Worm (Caenorhabditis elegans): ENCODE measurements around the gene cubn-1.

Gene cubn-1

DNA sequence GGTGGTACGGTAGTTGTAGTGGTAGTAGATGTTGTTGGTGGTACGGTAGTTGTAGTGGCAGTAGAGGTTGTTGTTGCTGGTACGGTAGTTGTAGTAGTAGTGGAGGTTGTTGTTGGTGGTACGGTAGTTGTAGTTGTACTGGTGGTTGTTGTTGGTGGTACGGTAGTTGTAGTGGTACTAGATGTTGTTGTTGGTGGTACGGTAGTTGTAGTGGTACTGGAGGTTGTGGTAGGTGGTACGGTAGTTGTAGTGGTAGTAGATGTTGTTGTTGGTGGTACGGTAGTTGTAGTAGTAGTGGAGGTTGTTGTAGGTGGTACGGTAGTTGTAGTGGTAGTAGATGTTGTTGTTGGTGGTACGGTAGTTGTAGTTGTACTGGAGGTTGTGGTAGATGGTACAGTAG, 21.9 kb downstream of the cubn-1 start:
- no peak for TF ChIP-seq lin-39 (tag; optimal IDR thresholded peaks at IDR 0.05)
- no peak for TF ChIP-seq sea-2 (GFP tag; optimal IDR thresholded peaks at IDR 0.05)
- TF ChIP-seq ZK546.5 (tag; optimal IDR thresholded peaks at IDR 0.05), result no peak
- no peak for TF ChIP-seq lsy-12 (tag; optimal IDR thresholded peaks at IDR 0.05)
- no peak for TF ChIP-seq eor-1 (tag; optimal IDR thresholded peaks at IDR 0.05)
- TF ChIP-seq elt-2 (tag; optimal IDR thresholded peaks at IDR 0.05), result no peak
- TF ChIP-seq nhr-43 (tag; optimal IDR thresholded peaks at IDR 0.05; ENCODE audit: poor library complexity, severe bottlenecking), result no peak
- no peak for TF ChIP-seq nhr-23 (tag; optimal IDR thresholded peaks at IDR 0.05)
- no peak for TF ChIP-seq nhr-77 (tag; optimal IDR thresholded peaks at IDR 0.05)
- no peak for TF ChIP-seq aly-2 (tag; optimal IDR thresholded peaks at IDR 0.05)
- TF ChIP-seq pqm-1 (tag; optimal IDR thresholded peaks at IDR 0.05), result no peak
- TF ChIP-seq nhr-11 (tag; optimal IDR thresholded peaks at IDR 0.05), result no peak
- TF ChIP-seq pha-4 (tag; optimal IDR thresholded peaks at IDR 0.05), result no peak
- TF ChIP-seq hmg-11 (tag; optimal IDR thresholded peaks at IDR 0.05), result no peak
- no peak for TF ChIP-seq fkh-2 (tag; optimal IDR thresholded peaks at IDR 0.05)
- no peak for TF ChIP-seq nhr-237 (tag; optimal IDR thresholded peaks at IDR 0.05)
- TF ChIP-seq unc-62 (GFP tag; optimal IDR thresholded peaks at IDR 0.05), result no peak
- TF ChIP-seq nhr-28 (tag; optimal IDR thresholded peaks at IDR 0.05), result no peak
- no peak for TF ChIP-seq nhr-25 (tag; optimal IDR thresholded peaks at IDR 0.05)

DNA sequence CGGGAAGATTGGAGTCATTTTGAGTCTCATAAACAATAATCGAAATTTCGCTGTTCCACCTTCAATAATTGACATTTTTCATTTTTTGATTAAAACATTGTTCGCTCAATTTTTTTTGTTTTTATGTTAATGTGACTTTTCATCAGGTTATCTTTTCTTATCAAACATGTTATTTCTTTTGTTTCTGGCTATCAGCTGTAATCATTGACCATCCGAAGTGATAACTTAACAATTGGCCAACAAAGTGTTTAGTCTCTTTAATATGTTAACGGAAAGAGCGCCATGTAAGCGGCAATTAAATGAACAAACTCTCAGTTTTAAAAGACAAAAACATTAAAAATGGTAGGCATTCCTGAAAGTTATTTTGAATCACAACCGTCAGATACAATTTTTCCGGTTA, 22.9 kb downstream of the cubn-1 start:
- peak; percentile 52 for TF ChIP-seq pqm-1 (tag; optimal IDR thresholded peaks at IDR 0.05)
- TF ChIP-seq ceh-28 (tag; optimal IDR thresholded peaks at IDR 0.05), result no peak
- no peak for TF ChIP-seq nhr-25 (tag; optimal IDR thresholded peaks at IDR 0.05)
- peak; percentile 77 for TF ChIP-seq elt-2 (tag; optimal IDR thresholded peaks at IDR 0.05)

DNA sequence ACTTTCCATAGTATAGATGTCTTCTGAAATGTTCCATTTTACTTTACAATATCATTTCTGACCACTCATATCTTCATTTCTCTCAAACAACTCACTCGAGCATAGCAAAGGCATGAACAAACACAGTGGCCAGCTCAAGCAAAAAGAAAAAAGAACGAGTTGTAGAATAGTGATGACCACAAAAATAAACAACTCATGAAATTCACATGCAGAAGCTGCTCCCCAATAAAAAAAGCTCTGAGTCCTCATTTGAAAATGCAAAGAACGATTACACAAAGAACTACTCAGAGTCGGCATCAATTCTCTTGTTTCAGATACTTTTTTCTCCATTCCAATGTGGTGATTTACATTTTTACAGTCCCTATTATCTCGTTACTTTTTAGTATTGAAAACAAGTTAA, 23.6 kb downstream of the cubn-1 start:
- TF ChIP-seq egl-5 (tag; optimal IDR thresholded peaks at IDR 0.05) (peak; percentile 32), zag-1 (tag; optimal IDR thresholded peaks at IDR 0.05) (no peak), skn-1 (tag; optimal IDR thresholded peaks at IDR 0.05) (no peak), mml-1 (tag; optimal IDR thresholded peaks at IDR 0.05) (peak; percentile 76)

DNA sequence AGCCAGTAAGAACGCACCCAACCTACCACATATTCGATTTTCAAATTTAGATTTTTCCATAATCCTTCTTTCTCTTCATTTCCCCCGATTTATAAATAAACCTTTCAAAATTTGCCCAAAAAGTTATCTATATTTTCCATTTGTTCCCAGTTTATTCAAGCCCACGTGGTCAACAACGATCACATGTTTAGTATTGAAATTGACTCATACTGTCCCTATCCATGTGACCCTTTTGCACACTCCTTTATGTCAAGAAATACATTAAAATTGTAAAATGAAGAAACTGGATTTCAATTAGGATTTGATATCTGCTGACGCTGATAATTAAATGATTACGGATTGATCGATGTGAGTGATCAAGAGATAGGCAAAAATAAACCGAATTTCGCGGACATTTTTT, 24.1 kb downstream of the cubn-1 start:
- TF ChIP-seq ama-1 (optimal IDR thresholded peaks at IDR 0.05), result no peak
- TF ChIP-seq ztf-11 (tag; optimal IDR thresholded peaks at IDR 0.05), result no peak
- TF ChIP-seq nhr-43 (tag; optimal IDR thresholded peaks at IDR 0.05; ENCODE audit: poor library complexity, severe bottlenecking), result peak; percentile 23
- TF ChIP-seq mdl-1 (tag; optimal IDR thresholded peaks at IDR 0.05), result no peak
- TF ChIP-seq elt-2 (tag; optimal IDR thresholded peaks at IDR 0.05), result peak; percentile 43
- no peak for TF ChIP-seq ceh-9 (tag; optimal IDR thresholded peaks at IDR 0.05)
- peak; percentile 62 for TF ChIP-seq pqm-1 (tag; optimal IDR thresholded peaks at IDR 0.05)
- no peak for TF ChIP-seq nhr-11 (tag; optimal IDR thresholded peaks at IDR 0.05)
- TF ChIP-seq pha-4 (tag; optimal IDR thresholded peaks at IDR 0.05), result peak; percentile 94
- TF ChIP-seq jun-1 (tag; optimal IDR thresholded peaks at IDR 0.05), result peak; percentile 63
- TF ChIP-seq nhr-25 (tag; optimal IDR thresholded peaks at IDR 0.05), result peak; percentile 40
- no peak for TF ChIP-seq ztf-4 (tag; optimal IDR thresholded peaks at IDR 0.05)

DNA sequence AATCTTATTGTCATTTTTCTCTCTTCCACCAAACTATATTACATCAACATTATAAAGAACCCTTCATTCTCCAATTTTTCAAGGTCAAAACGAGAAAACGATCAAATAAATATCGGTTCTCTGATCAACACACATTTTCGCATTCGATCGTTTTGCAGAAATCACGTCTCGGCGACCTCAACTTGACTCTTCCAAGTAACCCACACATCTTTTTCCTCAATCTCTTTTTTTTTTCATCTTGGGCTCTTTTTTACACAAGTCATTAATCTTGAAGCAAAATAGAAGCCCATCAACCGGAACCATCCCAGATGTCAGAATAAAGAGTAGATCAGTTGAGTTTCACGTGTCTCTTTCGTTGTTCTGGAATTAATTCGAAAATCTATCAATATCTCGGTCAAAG, 25.1 kb downstream of the cubn-1 start:
- TF ChIP-seq lin-15B (tag; optimal IDR thresholded peaks at IDR 0.05), result no peak
- TF ChIP-seq elt-2 (tag; optimal IDR thresholded peaks at IDR 0.05), result no peak
- TF ChIP-seq egl-5 (tag; optimal IDR thresholded peaks at IDR 0.05), result peak; percentile 2
- no peak for TF ChIP-seq nhr-43 (tag; optimal IDR thresholded peaks at IDR 0.05; ENCODE audit: poor library complexity, severe bottlenecking)
- TF ChIP-seq nhr-25 (tag; optimal IDR thresholded peaks at IDR 0.05), result peak; percentile 63
- no peak for TF ChIP-seq fkh-10 (GFP tag; optimal IDR thresholded peaks at IDR 0.05)

DNA sequence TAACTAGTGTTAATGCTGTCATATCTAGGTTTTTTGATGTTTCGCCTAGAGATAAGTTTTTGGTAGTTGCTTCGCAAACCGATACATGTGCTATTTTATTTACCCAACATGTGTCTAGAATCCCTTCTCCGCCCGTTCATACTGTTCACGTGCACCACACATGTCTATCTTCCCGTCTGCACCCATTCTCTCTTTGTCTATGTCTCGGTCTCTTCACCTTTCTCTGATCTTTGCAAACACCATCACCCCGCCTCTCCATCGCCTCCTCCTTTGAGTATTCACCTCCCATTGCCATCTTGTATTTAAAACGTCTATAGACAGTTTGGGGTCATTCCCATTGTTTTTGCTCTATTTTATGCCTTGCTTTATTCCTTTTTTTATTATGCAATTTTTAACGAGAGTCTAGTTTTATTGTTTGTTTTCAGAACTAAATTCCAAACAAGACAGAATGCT, 26.1 kb downstream of the cubn-1 start, which contains the start of gene F56H9.2:
Gene F56H9.2, plus strand, starts transcription at position 426 of the 453 bp plus-strand sequence.
- TF ChIP-seq pqm-1 (tag; optimal IDR thresholded peaks at IDR 0.05) (peak; percentile 71), jun-1 (tag; optimal IDR thresholded peaks at IDR 0.05) (peak; percentile 62), unc-39 (tag; optimal IDR thresholded peaks at IDR 0.05) (no peak), nhr-25 (tag; optimal IDR thresholded peaks at IDR 0.05) (peak; percentile 93), mml-1 (tag; optimal IDR thresholded peaks at IDR 0.05) (peak; percentile 96), ceh-28 (tag; optimal IDR thresholded peaks at IDR 0.05) (peak; percentile 61), ama-1 (optimal IDR thresholded peaks at IDR 0.05) (peak; percentile 8), nhr-23 (tag; optimal IDR thresholded peaks at IDR 0.05) (peak; percentile 71), mdl-1 (tag; optimal IDR thresholded peaks at IDR 0.05) (peak; percentile 72), nfya-1 (tag; optimal IDR thresholded peaks at IDR 0.05; ENCODE audit: insufficient read depth) (peak; percentile 64), tbx-2 (tag; optimal IDR thresholded peaks at IDR 0.05) (peak; percentile 11), elt-1 (tag; optimal IDR thresholded peaks at IDR 0.05) (peak; percentile 19), elt-2 (tag; optimal IDR thresholded peaks at IDR 0.05) (peak; percentile 85), pha-4 (tag; optimal IDR thresholded peaks at IDR 0.05) (peak; percentile 90), egl-27 (tag; optimal IDR thresholded peaks at IDR 0.05) (peak; percentile 74), nhr-43 (tag; optimal IDR thresholded peaks at IDR 0.05; ENCODE audit: poor library complexity, severe bottlenecking) (peak; percentile 89), lsy-12 (tag; optimal IDR thresholded peaks at IDR 0.05) (no peak), lin-39 (tag; optimal IDR thresholded peaks at IDR 0.05) (no peak), R02D3.7 (tag; optimal IDR thresholded peaks at IDR 0.05) (peak; percentile 27), ZK546.5 (tag; optimal IDR thresholded peaks at IDR 0.05) (no peak)
